Fruit fly (Drosophila melanogaster) whole organism, embryonic: ENCODE data around the gene dgt2.

Experiments used
- Atf3 ChIP-seq: fragments of 200-800 bp; sonication (Bioruptor generic); optimal IDR thresholded peaks from 3 replicates; lab custom pipeline; 2016; ENCODE audit warnings: missing biosample characterization, missing genetic modification characterization
- BEAF-32 ChIP-seq: fragments of 200-800 bp; sonication (Bioruptor generic); optimal IDR thresholded peaks from 3 replicates; lab custom pipeline; 2017; ENCODE audit warnings: missing biosample characterization, missing genetic modification characterization, mild to moderate bottlenecking, moderate library complexity, missing genetic modification reagents
- CG10462 ChIP-seq: fragments of 200-800 bp; sonication (Bioruptor generic); optimal IDR thresholded peaks from 2 replicates; lab custom pipeline; 2016; ENCODE audit warnings: missing biosample characterization, missing genetic modification characterization
- CG10654 ChIP-seq: fragments of 200-800 bp; sonication (Bioruptor generic); optimal IDR thresholded peaks from 2 replicates; lab custom pipeline; 2016; ENCODE audit warnings: missing biosample characterization, missing genetic modification characterization
- CG11695 ChIP-seq: fragments of 200-800 bp; sonication (Bioruptor generic); IDR thresholded peaks from 3 replicates; pipeline ENCODE4 v1.3.6; 2022; ENCODE audit warnings: missing biosample characterization, missing genetic modification characterization
- CG16779 ChIP-seq: fragments of 200-800 bp; sonication (Bioruptor generic); IDR thresholded peaks from 2 replicates; pipeline ENCODE4 v1.3.6; 2022; ENCODE audit warnings: missing biosample characterization, missing genetic modification characterization
- CG17359 ChIP-seq: fragments of 200-800 bp; sonication (Bioruptor generic); optimal IDR thresholded peaks from 3 replicates; lab custom pipeline; 2018; ENCODE audit warnings: missing biosample characterization, mild to moderate bottlenecking, missing genetic modification characterization, moderate library complexity
- CG17385 ChIP-seq: fragments of 200-800 bp; sonication (Bioruptor generic); optimal IDR thresholded peaks from 3 replicates; lab custom pipeline; 2018; ENCODE audit warnings: missing biosample characterization, mild to moderate bottlenecking, missing genetic modification characterization
- CG18764 ChIP-seq: fragments of 200-800 bp; sonication (Bioruptor generic); optimal IDR thresholded peaks from 3 replicates; lab custom pipeline; 2016; ENCODE audit warnings: missing biosample characterization, missing genetic modification characterization
- CG2712 ChIP-seq: fragments of 200-800 bp; optimal IDR thresholded peaks from 3 replicates; lab custom pipeline; 2019; ENCODE audit warnings: missing biosample characterization, mild to moderate bottlenecking, missing genetic modification characterization, moderate library complexity
- CG34422 ChIP-seq: fragments of 200-800 bp; sonication (Bioruptor generic); IDR thresholded peaks from 3 replicates; pipeline ENCODE4 v1.3.6; 2022; ENCODE audit warnings: missing biosample characterization, missing genetic modification characterization
- CG3847 ChIP-seq: fragments of 200-800 bp; sonication (Bioruptor generic); IDR thresholded peaks from 2 replicates; pipeline ENCODE4 v1.3.6; 2022; ENCODE audit warnings: missing biosample characterization, missing genetic modification characterization
- CG7357 ChIP-seq: fragments of 200-800 bp; sonication (Bioruptor generic); IDR thresholded peaks from 3 replicates; pipeline ENCODE4 v1.3.6; 2022; ENCODE audit warnings: missing biosample characterization, missing genetic modification characterization
- CG7987 ChIP-seq: fragments of 200-800 bp; sonication (Bioruptor generic); optimal IDR thresholded peaks from 2 replicates; lab custom pipeline; 2018; ENCODE audit warnings: missing biosample characterization, mild to moderate bottlenecking, missing genetic modification characterization, moderate library complexity
- CG9797 ChIP-seq: fragments of 200-800 bp; sonication (Bioruptor generic); optimal IDR thresholded peaks from 3 replicates; lab custom pipeline; 2018; ENCODE audit warnings: missing biosample characterization, mild to moderate bottlenecking, missing genetic modification characterization
- CG9876 ChIP-seq: fragments of 200-800 bp; sonication (Bioruptor generic); optimal IDR thresholded peaks from 2 replicates; lab custom pipeline; 2016; ENCODE audit warnings: missing biosample characterization, missing genetic modification characterization
- D19A ChIP-seq: fragments of 200-800 bp; optimal IDR thresholded peaks from 3 replicates; lab custom pipeline; 2019; ENCODE audit warnings: missing biosample characterization, mild to moderate bottlenecking, missing genetic modification characterization, moderate library complexity
- Dip2 ChIP-seq: fragments of 200-800 bp; sonication (Bioruptor generic); IDR thresholded peaks from 2 replicates; pipeline ENCODE4 v1.3.6; 2022; ENCODE audit warnings: missing biosample characterization, missing genetic modification characterization
- E2f2 ChIP-seq: fragments of 200-800 bp; sonication (Bioruptor generic); IDR thresholded peaks from 2 replicates; pipeline ENCODE4 v1.3.6; 2022; ENCODE audit warnings: missing biosample characterization, missing genetic modification characterization
- Gsc ChIP-seq: fragments of 200-800 bp; sonication (Bioruptor generic); IDR thresholded peaks from 2 replicates; pipeline ENCODE4 v1.3.6; 2022; ENCODE audit warnings: missing biosample characterization, missing genetic modification characterization
- HLH54F ChIP-seq: fragments of 200-800 bp; sonication (Bioruptor generic); optimal IDR thresholded peaks from 3 replicates; lab custom pipeline; 2016; ENCODE audit warnings: missing biosample characterization, missing genetic modification characterization
- Hr51 ChIP-seq, 2 experiments: fragments of 200-800 bp; sonication (Bioruptor generic); optimal IDR thresholded peaks; 2 replicates in 1 of 2; 3 replicates in 1 of 2; lab custom pipeline; 2016 to 2018; ENCODE audit warnings: missing biosample characterization in 2 of 2, missing genetic modification characterization in 2 of 2, mild to moderate bottlenecking in 1 of 2, moderate library complexity in 1 of 2
- Kr ChIP-seq: fragments of 200-800 bp; sonication (Bioruptor generic); optimal IDR thresholded peaks from 2 replicates; lab custom pipeline; 2017; ENCODE audit warnings: missing biosample characterization, mild to moderate bottlenecking, missing genetic modification characterization
- Opbp ChIP-seq: fragments of 200-800 bp; sonication (Bioruptor generic); IDR thresholded peaks from 3 replicates; pipeline ENCODE4 v1.3.6; 2022; ENCODE audit warnings: missing biosample characterization, missing genetic modification characterization; ENCODE audit not compliant: partially characterized antibody
- Poxn ChIP-seq: fragments of 200-800 bp; sonication (Bioruptor generic); IDR thresholded peaks from 2 replicates; pipeline ENCODE4 v1.3.6; 2022; ENCODE audit warnings: missing biosample characterization, missing genetic modification characterization
- Ravus ChIP-seq: fragments of 200-800 bp; sonication (Bioruptor generic); IDR thresholded peaks from 2 replicates; pipeline ENCODE4 v1.3.6; 2022; ENCODE audit warnings: missing biosample characterization, missing genetic modification characterization
- Spps ChIP-seq: fragments of 200-800 bp; sonication (Bioruptor generic); optimal IDR thresholded peaks from 2 replicates; lab custom pipeline; 2018; ENCODE audit warnings: missing biosample characterization, mild to moderate bottlenecking, missing genetic modification characterization
- Stat92E ChIP-seq, 3 experiments: fragments of >200 bp in 2 of 3; fragments of 200-800 bp in 1 of 3; sonication (Bioruptor generic) in 1 of 3; optimal IDR thresholded peaks; 2 replicates each; lab custom pipeline; 2017 to 2019; ENCODE audit warnings: missing biosample characterization in 3 of 3, missing genetic modification characterization in 3 of 3, mild to moderate bottlenecking in 1 of 3, moderate library complexity in 1 of 3
- Tbp ChIP-seq: fragments of >200 bp; optimal IDR thresholded peaks from 2 replicates; lab custom pipeline; 2018; ENCODE audit warnings: missing biosample characterization, missing genetic modification characterization
- ash1 ChIP-seq: fragments of 200-800 bp; sonication (Bioruptor generic); optimal IDR thresholded peaks from 2 replicates; lab custom pipeline; 2018; ENCODE audit warnings: missing biosample characterization, mild to moderate bottlenecking, missing genetic modification characterization
- az2 ChIP-seq: fragments of 200-800 bp; sonication (Bioruptor generic); optimal IDR thresholded peaks from 3 replicates; lab custom pipeline; 2016; ENCODE audit warnings: missing biosample characterization, missing genetic modification characterization
- crc ChIP-seq: fragments of 200-800 bp; sonication (Bioruptor generic); optimal IDR thresholded peaks from 2 replicates; lab custom pipeline; 2016; ENCODE audit warnings: missing biosample characterization, missing genetic modification characterization
- cwo ChIP-seq: fragments of 200-800 bp; sonication (Bioruptor generic); optimal IDR thresholded peaks from 3 replicates; lab custom pipeline; 2017; ENCODE audit warnings: missing biosample characterization, missing genetic modification characterization, mild to moderate bottlenecking, moderate library complexity, missing genetic modification reagents
- da ChIP-seq: fragments of 200-800 bp; sonication (Bioruptor generic); optimal IDR thresholded peaks from 2 replicates; lab custom pipeline; 2016; ENCODE audit warnings: missing biosample characterization, missing genetic modification characterization
- fd102C ChIP-seq: fragments of 200-800 bp; sonication (Bioruptor generic); optimal IDR thresholded peaks from 2 replicates; lab custom pipeline; 2018; ENCODE audit warnings: missing biosample characterization, mild to moderate bottlenecking, missing genetic modification characterization, moderate library complexity
- fd96Cb ChIP-seq: fragments of 200-800 bp; sonication (Bioruptor generic); optimal IDR thresholded peaks from 2 replicates; lab custom pipeline; 2018; ENCODE audit warnings: missing biosample characterization, mild to moderate bottlenecking, missing genetic modification characterization, moderate library complexity
- gce ChIP-seq: fragments of 200-800 bp; sonication (Bioruptor generic); IDR thresholded peaks from 3 replicates; pipeline ENCODE4 v1.3.6; 2022; ENCODE audit warnings: missing biosample characterization, missing genetic modification characterization
- grau ChIP-seq: fragments of 200-800 bp; optimal IDR thresholded peaks from 3 replicates; lab custom pipeline; 2019; ENCODE audit warnings: missing biosample characterization, mild to moderate bottlenecking, missing genetic modification characterization, moderate library complexity
- hbn ChIP-seq: fragments of 200-800 bp; sonication (Bioruptor generic); IDR thresholded peaks from 2 replicates; pipeline ENCODE4 v1.3.6; 2022; ENCODE audit warnings: missing biosample characterization, missing genetic modification characterization; ENCODE audit not compliant: partially characterized antibody
- jigr1 ChIP-seq: fragments of 200-800 bp; sonication (Bioruptor generic); IDR thresholded peaks from 3 replicates; pipeline ENCODE4 v1.3.6; 2022; ENCODE audit warnings: missing biosample characterization, missing genetic modification characterization
- lilli ChIP-seq: fragments of 200-800 bp; sonication (Bioruptor generic); optimal IDR thresholded peaks from 3 replicates; lab custom pipeline; 2016; ENCODE audit warnings: missing biosample characterization, missing genetic modification characterization
- lmd ChIP-seq: fragments of 200-800 bp; sonication (Bioruptor generic); IDR thresholded peaks from 2 replicates; pipeline ENCODE4 v1.3.6; 2022; ENCODE audit warnings: missing biosample characterization, missing genetic modification characterization
- luna ChIP-seq: fragments of 200-800 bp; sonication (Bioruptor generic); optimal IDR thresholded peaks from 2 replicates; lab custom pipeline; 2016; ENCODE audit warnings: missing biosample characterization, missing genetic modification characterization
- mirr ChIP-seq: fragments of 200-800 bp; sonication (Bioruptor generic); optimal IDR thresholded peaks from 3 replicates; lab custom pipeline; 2018; ENCODE audit warnings: missing biosample characterization, mild to moderate bottlenecking, missing genetic modification characterization
- mld ChIP-seq: fragments of 200-800 bp; sonication (Bioruptor generic); IDR thresholded peaks from 3 replicates; pipeline ENCODE4 v1.3.6; 2022; ENCODE audit warnings: missing biosample characterization, missing genetic modification characterization; ENCODE audit not compliant: partially characterized antibody
- pfk ChIP-seq: fragments of 200-800 bp; sonication (Bioruptor generic); optimal IDR thresholded peaks from 2 replicates; lab custom pipeline; 2018; ENCODE audit warnings: missing biosample characterization, mild to moderate bottlenecking, missing genetic modification characterization, moderate library complexity
- pho ChIP-seq: fragments of 200-800 bp; sonication (Bioruptor generic); optimal IDR thresholded peaks from 2 replicates; lab custom pipeline; 2016; ENCODE audit warnings: missing biosample characterization, missing genetic modification characterization
- slou ChIP-seq: fragments of 200-800 bp; sonication (Bioruptor generic); optimal IDR thresholded peaks from 3 replicates; lab custom pipeline; 2016; ENCODE audit warnings: missing biosample characterization, missing genetic modification characterization
- sob ChIP-seq: fragments of 200-800 bp; sonication (Bioruptor generic); IDR thresholded peaks from 2 replicates; pipeline ENCODE4 v1.3.6; 2022; ENCODE audit warnings: missing biosample characterization, missing genetic modification characterization
- toy ChIP-seq: fragments of 200-800 bp; sonication (Bioruptor generic); IDR thresholded peaks from 2 replicates; pipeline ENCODE4 v1.3.6; 2022; ENCODE audit warnings: missing biosample characterization, missing genetic modification characterization
- z ChIP-seq: fragments of 200-800 bp; sonication (Bioruptor generic); IDR thresholded peaks from 3 replicates; pipeline ENCODE4 v1.3.6; 2022; ENCODE audit warnings: missing biosample characterization, missing genetic modification characterization

dgt2 gene

dm6 chr2L:12021193-12021592 lies 31.5 kb downstream of the dgt2 start (continued):
- peak; percentile 37 for TF ChIP-seq cwo (GFP tag; lab: Kevin White, UChicago)
- TF ChIP-seq CG7357 (GFP tag; lab: Robert Waterston, UW), result no peak
- TF ChIP-seq toy (GFP tag; lab: Robert Waterston, UW), result no peak
- peak; percentile 20 for TF ChIP-seq pfk (GFP tag; lab: Kevin White, UChicago)
- peak; percentile 60 for TF ChIP-seq grau (tag; lab: Kevin White, UChicago)
- TF ChIP-seq CG10462 (GFP tag; lab: Kevin White, UChicago), result peak; percentile 56
- no peak for TF ChIP-seq mld (GFP tag; lab: Robert Waterston, UW)
- no peak for TF ChIP-seq da (GFP tag; lab: Kevin White, UChicago)
- TF ChIP-seq CG17385 (GFP tag; lab: Kevin White, UChicago), result peak; percentile 28
- peak; percentile 26 for TF ChIP-seq lilli (GFP tag; lab: Kevin White, UChicago)
- TF ChIP-seq az2 (GFP tag; lab: Kevin White, UChicago), result no peak
- TF ChIP-seq Gsc (GFP tag; lab: Robert Waterston, UW), result no peak
- TF ChIP-seq crc, result no peak
- no peak for TF ChIP-seq Tbp
- peak; percentile 19 for TF ChIP-seq fd102C (GFP tag; lab: Kevin White, UChicago)
- peak; percentile 60; the same call in 1 of the 2 replicates for TF ChIP-seq sob
- TF ChIP-seq slou, result no peak
- peak; percentile 46 for TF ChIP-seq CG18764 (GFP tag; lab: Kevin White, UChicago)
- peak; percentile 1 to 34 for TF ChIP-seq Hr51 (GFP tag; optimal IDR thresholded peaks at IDR 0.05; lab: Kevin White, UChicago)
- TF ChIP-seq D19A (tag; lab: Kevin White, UChicago), result peak; percentile 27
- TF ChIP-seq Spps (tag; lab: Kevin White, UChicago), result peak; percentile 23
- TF ChIP-seq hbn (GFP tag; lab: Robert Waterston, UW), result no peak
- no peak for TF ChIP-seq CG3847 (GFP tag; lab: Robert Waterston, UW)
- TF ChIP-seq ash1 (GFP tag; lab: Kevin White, UChicago), result peak; percentile 61
- no peak for TF ChIP-seq Atf3 (GFP tag; lab: Kevin White, UChicago)
- 0 out of 3 replicates have a peak, but pooled peaks have one; percentile 27 for TF ChIP-seq z (GFP tag; lab: Robert Waterston, UW)
- peak; percentile 18 for TF ChIP-seq pho
- no peak for TF ChIP-seq Dip2 (GFP tag; lab: Robert Waterston, UW)
- TF ChIP-seq E2f2 (GFP tag; lab: Robert Waterston, UW), result no peak
- no peak for TF ChIP-seq fd96Cb (tag; lab: Kevin White, UChicago)
- TF ChIP-seq CG16779 (GFP tag; lab: Robert Waterston, UW), result peak; percentile 62; the same call in 1 of the 2 replicates
- no peak for TF ChIP-seq Opbp (GFP tag; lab: Robert Waterston, UW)
- TF ChIP-seq jigr1 (GFP tag; lab: Robert Waterston, UW), result no peak
- no peak for TF ChIP-seq luna
- TF ChIP-seq CG34422 (GFP tag; lab: Robert Waterston, UW), result no peak
- peak; percentile 50; the same call in 1 of the 3 replicates for TF ChIP-seq CG11695 (GFP tag; lab: Robert Waterston, UW)
- no peak for TF ChIP-seq gce (GFP tag; lab: Robert Waterston, UW)
- no peak for TF ChIP-seq Ravus (GFP tag; lab: Robert Waterston, UW)
- no peak for TF ChIP-seq BEAF-32 (GFP tag; lab: Kevin White, UChicago)
- TF ChIP-seq CG10654 (GFP tag; lab: Kevin White, UChicago), result peak; percentile 23
- no peak for TF ChIP-seq lmd
- TF ChIP-seq mirr (GFP tag; lab: Kevin White, UChicago), result peak; percentile 27
- TF ChIP-seq HLH54F, result peak; percentile 4
- TF ChIP-seq CG2712 (tag; lab: Kevin White, UChicago), result peak; percentile 26
- TF ChIP-seq Kr (GFP tag; lab: Kevin White, UChicago), result no peak
- no peak for TF ChIP-seq CG9876 (GFP tag; lab: Kevin White, UChicago)
- TF ChIP-seq Poxn (GFP tag; lab: Robert Waterston, UW), result no peak
- TF ChIP-seq Stat92E (GFP tag; optimal IDR thresholded peaks at IDR 0.05; lab: Kevin White, UChicago), result no peak
- peak; percentile 74 for TF ChIP-seq CG17359
- peak; percentile 91 for TF ChIP-seq CG7987 (GFP tag; lab: Kevin White, UChicago)
- no peak for TF ChIP-seq CG9797 (GFP tag; lab: Kevin White, UChicago)
